Worm (Caenorhabditis elegans): Measurements from ENCODE around the gene ptp-2.

Gene ptp-2

DNA sequence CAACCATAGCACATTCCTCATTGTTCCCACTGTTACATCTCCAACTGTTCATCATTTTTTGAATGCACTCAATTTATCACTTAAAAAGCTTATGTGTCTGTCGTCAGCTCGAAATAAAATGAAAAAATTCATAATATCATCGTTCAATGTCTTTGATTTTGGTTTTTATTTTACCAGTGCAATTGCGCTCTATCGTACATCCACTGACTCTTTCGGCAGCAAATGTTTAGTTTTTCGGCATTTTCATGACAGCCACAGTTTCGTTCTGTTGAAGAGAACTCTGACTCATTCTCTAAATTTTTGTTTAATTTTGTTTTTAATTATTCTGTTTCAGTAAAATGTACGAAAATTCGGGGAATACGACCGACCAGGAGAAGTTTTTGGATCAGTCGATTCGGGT lies 11.0 kb upstream of the ptp-2 start, which contains the start of gene vps-35:
vps-35 (plus strand) TSS at position 335 of the 400 bp plus-strand sequence.
- peak; percentile 45 to 49 for TF ChIP-seq efl-1 (optimal IDR thresholded peaks at IDR 0.05)
- TF ChIP-seq efl-1 (GFP tag; optimal IDR thresholded peaks at IDR 0.05 in 1 of 2), result peak; percentile 40 to 91
- TF ChIP-seq skn-1 (tag; optimal IDR thresholded peaks at IDR 0.05), result peak; percentile 32
- no peak for TF ChIP-seq aha-1 (tag; optimal IDR thresholded peaks at IDR 0.05)
- no peak for TF ChIP-seq ztf-4 (tag; optimal IDR thresholded peaks at IDR 0.05)
- peak; percentile 32 for TF ChIP-seq nhr-20 (tag; optimal IDR thresholded peaks at IDR 0.05)
- TF ChIP-seq nhr-71 (tag; optimal IDR thresholded peaks at IDR 0.05), result peak; percentile 9
- TF ChIP-seq lin-35 (GFP tag; optimal IDR thresholded peaks at IDR 0.05), result peak; percentile 31 to 70
- TF ChIP-seq mep-1 (tag; optimal IDR thresholded peaks at IDR 0.05), result peak; percentile 24
- no peak for TF ChIP-seq unc-86 (tag; optimal IDR thresholded peaks at IDR 0.05)
- peak; percentile 70 for TF ChIP-seq nhr-85 (tag)
- TF ChIP-seq pag-3 (tag; optimal IDR thresholded peaks at IDR 0.05; ENCODE audit: borderline replicate concordance, insufficient read depth), result peak; percentile 40
- TF ChIP-seq F16B12.6 (tag; optimal IDR thresholded peaks at IDR 0.05), result no peak
- TF ChIP-seq snu-23 (GFP tag; optimal IDR thresholded peaks at IDR 0.05), result peak; percentile 26
- TF ChIP-seq blmp-1 (tag; optimal IDR thresholded peaks at IDR 0.05), result peak; percentile 64
- TF ChIP-seq lin-15B (tag; optimal IDR thresholded peaks at IDR 0.05), result peak; percentile 4
- peak; percentile 47 for TF ChIP-seq C16A3.4 (tag; optimal IDR thresholded peaks at IDR 0.05)
- TF ChIP-seq lsy-2 (tag; optimal IDR thresholded peaks at IDR 0.05), result peak; percentile 19 to 62
- TF ChIP-seq dpl-1 (GFP tag; optimal IDR thresholded peaks at IDR 0.05), result peak in 2 of 3 experiments; percentile 49 to 58

DNA sequence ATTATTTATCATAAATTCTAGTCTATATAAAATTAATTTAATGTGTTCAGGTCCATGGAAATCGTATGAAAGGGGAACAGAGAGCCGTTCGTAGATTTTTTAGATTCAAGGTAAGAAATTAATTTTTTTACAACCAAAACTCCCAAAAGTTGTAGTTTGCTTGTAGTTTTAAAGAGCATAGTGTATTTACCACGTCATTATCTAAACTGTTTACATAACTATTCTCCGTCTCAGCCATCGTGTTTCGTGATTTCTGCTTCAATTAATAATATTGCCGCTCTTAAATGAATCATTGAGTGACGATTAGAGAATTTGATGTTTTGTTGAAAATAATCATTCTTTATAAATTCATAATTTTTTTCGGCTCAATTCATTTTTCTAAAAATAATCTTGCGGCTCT lies 7.2 kb upstream of the ptp-2 start, which contains the start of gene cgt-3:
cgt-3 (plus strand) TSS at position 51 of the 400 bp plus-strand sequence.
- TF ChIP-seq nhr-20 (tag; optimal IDR thresholded peaks at IDR 0.05), result peak; percentile 4
- TF ChIP-seq egl-13 (tag; optimal IDR thresholded peaks at IDR 0.05), result no peak

ce11 chrII:5911939-5912523 lies 6.4 kb upstream of the ptp-2 start:
- TF ChIP-seq ceh-90 (tag; optimal IDR thresholded peaks at IDR 0.05) (no peak), nhr-28 (tag; optimal IDR thresholded peaks at IDR 0.05) (no peak), alr-1 (tag; optimal IDR thresholded peaks at IDR 0.05; ENCODE audit: borderline replicate concordance) (no peak), nhr-90 (tag; optimal IDR thresholded peaks at IDR 0.05; ENCODE audit: poor library complexity) (no peak), dsc-1 (tag; optimal IDR thresholded peaks at IDR 0.05) (no peak), ztf-4 (tag; optimal IDR thresholded peaks at IDR 0.05) (no peak), tlp-1 (tag; optimal IDR thresholded peaks at IDR 0.05) (no peak), F16B12.6 (tag; optimal IDR thresholded peaks at IDR 0.05) (no peak), sptf-1 (tag; optimal IDR thresholded peaks at IDR 0.05) (no peak), egl-27 (tag; optimal IDR thresholded peaks at IDR 0.05) (no peak), nhr-77 (tag; optimal IDR thresholded peaks at IDR 0.05) (peak; percentile 54), lin-14 (GFP tag; optimal IDR thresholded peaks at IDR 0.05) (peak; percentile 19), nhr-11 (tag; optimal IDR thresholded peaks at IDR 0.05) (no peak), zag-1 (tag; optimal IDR thresholded peaks at IDR 0.05) (no peak), nhr-12 (tag; optimal IDR thresholded peaks at IDR 0.05) (no peak), ceh-8 (GFP tag; optimal IDR thresholded peaks at IDR 0.05) (no peak), unc-86 (tag; optimal IDR thresholded peaks at IDR 0.05) (no peak), efl-1 (optimal IDR thresholded peaks at IDR 0.05) (no peak), efl-1 (GFP tag; optimal IDR thresholded peaks at IDR 0.05 in 1 of 2) (no peak), unc-130 (tag; optimal IDR thresholded peaks at IDR 0.05) (no peak), lin-35 (GFP tag; optimal IDR thresholded peaks at IDR 0.05) (peak in 1 of 2 experiments; percentile 36), egl-13 (tag; optimal IDR thresholded peaks at IDR 0.05) (no peak), lsy-2 (tag; optimal IDR thresholded peaks at IDR 0.05) (peak in 1 of 2 experiments; percentile 19), mep-1 (tag; optimal IDR thresholded peaks at IDR 0.05) (peak; percentile 11), ceh-88 (GFP tag; IDR thresholded peaks at IDR 0.05) (no peak), vab-15 (tag; optimal IDR thresholded peaks at IDR 0.05) (no peak), ceh-82 (tag; optimal IDR thresholded peaks at IDR 0.05) (no peak), tbx-2 (tag; optimal IDR thresholded peaks at IDR 0.05) (no peak), jun-1 (tag; optimal IDR thresholded peaks at IDR 0.05) (peak; percentile 7), unc-30 (tag; optimal IDR thresholded peaks at IDR 0.05) (no peak), nhr-76 (tag; optimal IDR thresholded peaks at IDR 0.05) (no peak), C34B4.2 (tag; optimal IDR thresholded peaks at IDR 0.05) (no peak), nhr-237 (tag; optimal IDR thresholded peaks at IDR 0.05) (no peak), dpl-1 (GFP tag; optimal IDR thresholded peaks at IDR 0.05) (no peak), unc-62 (GFP tag; optimal IDR thresholded peaks at IDR 0.05) (no peak), fkh-8 (tag; optimal IDR thresholded peaks at IDR 0.05) (no peak), C04F5.9 (tag; optimal IDR thresholded peaks at IDR 0.05) (no peak), lin-39 (tag; optimal IDR thresholded peaks at IDR 0.05) (no peak)

Measured in whole organism, L1 larva.